Fruit fly (Drosophila melanogaster): ENCODE data around the gene CG11842.

DNA sequence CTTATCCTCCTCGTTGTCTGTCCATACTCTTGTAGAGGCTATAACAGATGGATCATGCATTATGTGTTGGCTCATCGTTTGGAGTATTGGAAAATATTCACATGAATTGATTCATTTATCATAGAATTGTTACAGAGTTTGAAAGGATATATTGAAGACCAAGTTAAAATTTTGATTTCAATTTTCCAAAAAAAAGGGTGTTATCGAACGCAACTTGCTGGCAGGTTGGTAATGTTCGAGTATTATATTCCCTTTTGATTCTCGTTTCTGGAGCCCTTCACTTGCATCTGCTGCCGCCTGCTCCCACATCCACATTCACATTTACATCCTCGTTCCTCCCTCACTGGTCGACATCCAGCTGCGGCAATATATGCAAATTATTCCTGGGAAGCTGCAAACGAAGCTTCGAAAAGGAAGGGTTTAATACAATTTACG lies 43.5 kb downstream of the CG11842 start:
- TF ChIP-seq ttk (optimal IDR thresholded peaks at IDR 0.05) (no peak), insv (optimal IDR thresholded peaks at IDR 0.05) (no peak)

Data from Kc167 (cell line).